Worm (Caenorhabditis elegans) whole organism, midembryonic: ENCODE data around the gene ndua-5.

Experiments used
- T22C8.4 ChIP-seq: fragments of 200-800 bp; sonication (Bioruptor generic); IDR thresholded peaks from 2 replicates; pipeline ENCODE4 v1.3.6; 2022; ENCODE audit warnings: missing genetic modification characterization, missing compliant biosample characterization
- cog-1 ChIP-seq: sonication (generic microtip); optimal IDR thresholded peaks from 2 replicates; lab custom pipeline; 2016; ENCODE audit warnings: missing genetic modification characterization, missing compliant biosample characterization
- flt-1 ChIP-seq: fragments of 200-800 bp; sonication (Bioruptor generic); IDR thresholded peaks from 2 replicates; pipeline ENCODE4 v1.3.6; 2022; ENCODE audit warnings: missing genetic modification characterization, missing compliant biosample characterization
- klf-2 ChIP-seq: fragments of 200-800 bp; sonication (Bioruptor generic); conservative IDR thresholded peaks from 2 replicates; pipeline ENCODE4 v1.3.6; 2022; ENCODE audit warnings: missing genetic modification reagents, missing genetic modification characterization, missing compliant biosample characterization
- med-1 ChIP-seq: sonication (generic microtip); optimal IDR thresholded peaks from 2 replicates; lab custom pipeline; 2017; ENCODE audit warnings: missing genetic modification characterization, mild to moderate bottlenecking, missing compliant biosample characterization, antibody characterized with exemption, missing genetic modification reagents; ENCODE audit not compliant: insufficient read depth
- ref-1 ChIP-seq: fragments of 200-800 bp; sonication (Bioruptor generic); conservative IDR thresholded peaks from 2 replicates; pipeline ENCODE4 v1.3.6; 2022; ENCODE audit warnings: missing genetic modification reagents, missing genetic modification characterization, missing compliant biosample characterization
- tab-1 ChIP-seq: fragments of 200-800 bp; sonication (Bioruptor generic); IDR thresholded peaks from 2 replicates; pipeline ENCODE4 v1.3.6; 2022; ENCODE audit warnings: missing genetic modification characterization, missing compliant biosample characterization
- ztf-23 ChIP-seq: fragments of 200-800 bp; sonication (Bioruptor generic); IDR thresholded peaks from 2 replicates; pipeline ENCODE4 v1.3.6; 2022; ENCODE audit warnings: missing genetic modification reagents, missing genetic modification characterization, missing compliant biosample characterization
- ztf-29 ChIP-seq: fragments of 200-800 bp; sonication (Bioruptor generic); IDR thresholded peaks from 2 replicates; pipeline ENCODE4 v1.3.6; 2022; ENCODE audit warnings: missing genetic modification reagents, missing genetic modification characterization, missing compliant biosample characterization

The ndua-5 gene

ce11 chrIV:9498088-9498487, 26.6 kb downstream of the ndua-5 start, which contains the start of gene sru-4:
sru-4 (plus strand) TSS chrIV:9498388.
- no peak for TF ChIP-seq T22C8.4 (GFP tag; lab: Robert Waterston, UW)
- no peak for TF ChIP-seq ref-1
- TF ChIP-seq flt-1 (GFP tag; lab: Robert Waterston, UW): no peak
- no peak for TF ChIP-seq tab-1 (GFP tag; lab: Robert Waterston, UW)
- TF ChIP-seq cog-1 (tag; lab: Kevin White, UChicago): no peak
- TF ChIP-seq ztf-23: no peak
- TF ChIP-seq ztf-29: no peak
- TF ChIP-seq med-1 (GFP tag; lab: Kevin White, UChicago): no peak
- TF ChIP-seq klf-2 (GFP tag; lab: Robert Waterston, UW): no peak

ce11 chrIV:9496306-9496705, 28.4 kb downstream of the ndua-5 start, which contains the start of gene sru-3:
sru-3 (plus strand) TSS chrIV:9496606.
- TF ChIP-seq ztf-29 (no peak), flt-1 (GFP tag; lab: Robert Waterston, UW) (no peak), ztf-23 (no peak), klf-2 (GFP tag; lab: Robert Waterston, UW) (no peak), tab-1 (GFP tag; lab: Robert Waterston, UW) (no peak), med-1 (GFP tag; lab: Kevin White, UChicago) (no peak), cog-1 (tag; lab: Kevin White, UChicago) (no peak)

- TF ChIP-seq T22C8.4 (GFP tag; lab: Robert Waterston, UW) (no peak), med-1 (GFP tag; lab: Kevin White, UChicago) (no peak), ztf-29 (no peak), klf-2 (GFP tag; lab: Robert Waterston, UW) (no peak), cog-1 (tag; lab: Kevin White, UChicago) (no peak), ref-1 (no peak), flt-1 (GFP tag; lab: Robert Waterston, UW) (no peak), tab-1 (GFP tag; lab: Robert Waterston, UW) (no peak), ztf-23 (no peak)
These were observed 34.4 kb downstream of the ndua-5 start, which contains the start of gene sru-6 for ce11 chrIV:9490320-9490719. sru-6 (plus strand) TSS chrIV:9490620.

- TF ChIP-seq flt-1 (GFP tag; lab: Robert Waterston, UW): no peak
- no peak for TF ChIP-seq klf-2 (GFP tag; lab: Robert Waterston, UW)
- no peak for TF ChIP-seq cog-1 (tag; lab: Kevin White, UChicago)
- no peak for TF ChIP-seq med-1 (GFP tag; lab: Kevin White, UChicago)
- no peak for TF ChIP-seq tab-1 (GFP tag; lab: Robert Waterston, UW)
These were observed 36.4 kb downstream of the ndua-5 start, which contains the start of gene sru-1 for ce11 chrIV:9488315-9488714. sru-1 (plus strand) TSS chrIV:9488615.

ce11 chrIV:9486779-9487178, 37.9 kb downstream of the ndua-5 start:
- TF ChIP-seq ztf-23: no peak
- no peak for TF ChIP-seq T22C8.4 (GFP tag; lab: Robert Waterston, UW)
- TF ChIP-seq med-1 (GFP tag; lab: Kevin White, UChicago): no peak
- TF ChIP-seq ztf-29: no peak
- no peak for TF ChIP-seq cog-1 (tag; lab: Kevin White, UChicago)
- TF ChIP-seq klf-2 (GFP tag; lab: Robert Waterston, UW): no peak
- TF ChIP-seq flt-1 (GFP tag; lab: Robert Waterston, UW): no peak
- TF ChIP-seq ref-1: no peak
- no peak for TF ChIP-seq tab-1 (GFP tag; lab: Robert Waterston, UW)

ce11 chrIV:9485972-9486371, 38.7 kb downstream of the ndua-5 start, which contains the start of gene sru-2:
sru-2 (plus strand) TSS chrIV:9486272.
- TF ChIP-seq flt-1 (GFP tag; lab: Robert Waterston, UW) (no peak), ref-1 (no peak), med-1 (GFP tag; lab: Kevin White, UChicago) (no peak), T22C8.4 (GFP tag; lab: Robert Waterston, UW) (no peak), klf-2 (GFP tag; lab: Robert Waterston, UW) (no peak), ztf-23 (no peak), ztf-29 (no peak), tab-1 (GFP tag; lab: Robert Waterston, UW) (no peak), cog-1 (tag; lab: Kevin White, UChicago) (no peak)

ce11 chrIV:9485040-9485439, 39.7 kb downstream of the ndua-5 start, which contains the start of gene gadr-2:
gadr-2 (minus strand) TSS chrIV:9485140.
- TF ChIP-seq tab-1 (GFP tag; lab: Robert Waterston, UW) (no peak), ztf-29 (no peak), ztf-23 (no peak), cog-1 (tag; lab: Kevin White, UChicago) (no peak), med-1 (GFP tag; lab: Kevin White, UChicago) (no peak), flt-1 (GFP tag; lab: Robert Waterston, UW) (no peak), klf-2 (GFP tag; lab: Robert Waterston, UW) (no peak)

- no peak for TF ChIP-seq flt-1 (GFP tag; lab: Robert Waterston, UW)
- TF ChIP-seq med-1 (GFP tag; lab: Kevin White, UChicago): no peak
- TF ChIP-seq T22C8.4 (GFP tag; lab: Robert Waterston, UW): no peak
- TF ChIP-seq cog-1 (tag; lab: Kevin White, UChicago): no peak
- TF ChIP-seq tab-1 (GFP tag; lab: Robert Waterston, UW): no peak
- TF ChIP-seq ztf-23: no peak
- TF ChIP-seq ztf-29: no peak
- TF ChIP-seq klf-2 (GFP tag; lab: Robert Waterston, UW): no peak
- no peak for TF ChIP-seq ref-1
These were observed 43.8 kb downstream of the ndua-5 start, which contains the start of gene cng-3 for ce11 chrIV:9480936-9481335. cng-3 (minus strand) TSS chrIV:9481037.

- TF ChIP-seq cog-1 (tag; lab: Kevin White, UChicago) (peak; percentile 58), tab-1 (GFP tag; lab: Robert Waterston, UW) (peak; percentile 98), ztf-29 (no peak; the same call in 1 of the 2 replicates), klf-2 (GFP tag; lab: Robert Waterston, UW) (no peak; the same call in 1 of the 2 replicates), T22C8.4 (GFP tag; lab: Robert Waterston, UW) (peak; percentile 95), flt-1 (GFP tag; lab: Robert Waterston, UW) (peak; percentile 99), ztf-23 (peak; percentile 96), med-1 (GFP tag; lab: Kevin White, UChicago) (peak; percentile 89), ref-1 (peak; percentile 95)
These were observed 47.4 kb downstream of the ndua-5 start, which contains the start of gene wrt-3 for ce11 chrIV:9477135-9477928. wrt-3 (minus strand) TSS chrIV:9477456.
